Fruit fly (Drosophila melanogaster): Measurements from ENCODE around the gene CG6479.

Gene CG6479

dm6 chr3L:17329069-17329468, 10.0 kb downstream of the CG6479 start, which contains the start of gene Or74a:
TSS of gene Or74a (minus strand) at chr3L:17329169.
- TF ChIP-seq ey (GFP tag; optimal IDR thresholded peaks at IDR 0.05) (no peak), N (GFP tag; optimal IDR thresholded peaks at IDR 0.05) (no peak), sv (GFP tag; optimal IDR thresholded peaks at IDR 0.05) (no peak), Dif (GFP tag; optimal IDR thresholded peaks at IDR 0.05; ENCODE audit: partially characterized antibody) (no peak), HLH106 (tag; optimal IDR thresholded peaks at IDR 0.05) (no peak), OdsH (GFP tag; optimal IDR thresholded peaks at IDR 0.05) (no peak), br (GFP tag; optimal IDR thresholded peaks at IDR 0.05) (no peak), Hr78 (GFP tag; optimal IDR thresholded peaks at IDR 0.05) (no peak), usp (GFP tag; optimal IDR thresholded peaks at IDR 0.05) (no peak), Hr83 (GFP tag; optimal IDR thresholded peaks at IDR 0.05; ENCODE audit: poor library complexity, severe bottlenecking) (no peak)

dm6 chr3L:17325418-17325817, 13.6 kb downstream of the CG6479 start, which contains the start of gene CG13725:
TSS of gene CG13725 (minus strand) at chr3L:17325518.
- TF ChIP-seq Hnf4 (GFP tag; optimal IDR thresholded peaks at IDR 0.05) (no peak), h (GFP tag; optimal IDR thresholded peaks at IDR 0.05) (no peak), woc (GFP tag; optimal IDR thresholded peaks at IDR 0.05) (no peak), Rel (GFP tag; optimal IDR thresholded peaks at IDR 0.05) (no peak), Rel (tag; optimal IDR thresholded peaks at IDR 0.05) (no peak), brk (GFP tag; optimal IDR thresholded peaks at IDR 0.05) (no peak), rgr (GFP tag; optimal IDR thresholded peaks at IDR 0.05) (no peak)

- no peak for TF ChIP-seq usp (GFP tag; optimal IDR thresholded peaks at IDR 0.05)
- TF ChIP-seq Mio (GFP tag; optimal IDR thresholded peaks at IDR 0.05) = no peak
- TF ChIP-seq ey (GFP tag; optimal IDR thresholded peaks at IDR 0.05) = no peak
- TF ChIP-seq pan (optimal IDR thresholded peaks at IDR 0.05) = no peak
- no peak for TF ChIP-seq CrebA (GFP tag; optimal IDR thresholded peaks at IDR 0.05; ENCODE audit: borderline replicate concordance)
- no peak for TF ChIP-seq tai (GFP tag; optimal IDR thresholded peaks at IDR 0.05)
- no peak for TF ChIP-seq Hnf4 (GFP tag; optimal IDR thresholded peaks at IDR 0.05)
- TF ChIP-seq woc (GFP tag; optimal IDR thresholded peaks at IDR 0.05) = no peak
- TF ChIP-seq dsf (GFP tag; optimal IDR thresholded peaks at IDR 0.05; ENCODE audit: borderline replicate concordance) = no peak
- no peak for TF ChIP-seq OdsH (GFP tag; optimal IDR thresholded peaks at IDR 0.05)
- TF ChIP-seq Sp1 (GFP tag; optimal IDR thresholded peaks at IDR 0.05) = no peak
- no peak for TF ChIP-seq h (GFP tag; optimal IDR thresholded peaks at IDR 0.05)
- no peak for TF ChIP-seq psq (GFP tag; optimal IDR thresholded peaks at IDR 0.05)
These were observed 16.5 kb downstream of the CG6479 start, which contains the start of gene CG13724 for dm6 chr3L:17322541-17322940. TSS of gene CG13724 (plus strand) at chr3L:17322841.

DNA sequence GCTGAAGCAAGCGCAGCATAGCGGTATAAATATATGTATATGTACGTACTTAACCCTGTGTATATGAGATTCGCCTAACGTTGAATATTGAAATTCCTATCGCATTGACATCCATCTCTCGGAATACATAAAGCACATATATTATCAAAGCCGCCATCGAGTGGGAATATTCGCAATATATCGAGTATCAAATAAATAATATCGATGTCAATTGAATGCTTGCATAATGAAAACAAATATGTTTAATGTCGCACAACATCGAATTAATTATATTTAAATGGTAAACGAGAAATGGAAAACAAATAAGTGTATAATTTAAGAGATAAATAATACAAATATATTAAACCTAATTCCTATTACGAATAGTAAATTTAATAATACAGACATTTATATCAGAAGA, 18.4 kb downstream of the CG6479 start, which contains the start of gene ND-24L:
TSS of gene ND-24L (minus strand) at position 101 of the 400 bp plus-strand sequence.
- TF ChIP-seq jim (GFP tag; optimal IDR thresholded peaks at IDR 0.05) (no peak), Dfd (GFP tag; optimal IDR thresholded peaks at IDR 0.05) (no peak), dsf (GFP tag; optimal IDR thresholded peaks at IDR 0.05; ENCODE audit: borderline replicate concordance) (no peak), HLH106 (tag; optimal IDR thresholded peaks at IDR 0.05) (no peak)

dm6 chr3L:17316220-17316619, 22.8 kb downstream of the CG6479 start:
- TF ChIP-seq Mio (GFP tag; optimal IDR thresholded peaks at IDR 0.05) = no peak
- TF ChIP-seq brk (GFP tag; optimal IDR thresholded peaks at IDR 0.05) = no peak
- TF ChIP-seq CrebA (GFP tag; optimal IDR thresholded peaks at IDR 0.05; ENCODE audit: borderline replicate concordance) = no peak
- TF ChIP-seq pan (optimal IDR thresholded peaks at IDR 0.05) = no peak
- TF ChIP-seq jim (GFP tag; optimal IDR thresholded peaks at IDR 0.05) = no peak
- no peak for TF ChIP-seq dl (GFP tag; optimal IDR thresholded peaks at IDR 0.05; ENCODE audit: insufficient read depth in 1 of 2, partially characterized antibody in 2 of 2)
- no peak for TF ChIP-seq dmrt93B (GFP tag; optimal IDR thresholded peaks at IDR 0.05)
- TF ChIP-seq HLH106 (tag; optimal IDR thresholded peaks at IDR 0.05) = no peak

DNA sequence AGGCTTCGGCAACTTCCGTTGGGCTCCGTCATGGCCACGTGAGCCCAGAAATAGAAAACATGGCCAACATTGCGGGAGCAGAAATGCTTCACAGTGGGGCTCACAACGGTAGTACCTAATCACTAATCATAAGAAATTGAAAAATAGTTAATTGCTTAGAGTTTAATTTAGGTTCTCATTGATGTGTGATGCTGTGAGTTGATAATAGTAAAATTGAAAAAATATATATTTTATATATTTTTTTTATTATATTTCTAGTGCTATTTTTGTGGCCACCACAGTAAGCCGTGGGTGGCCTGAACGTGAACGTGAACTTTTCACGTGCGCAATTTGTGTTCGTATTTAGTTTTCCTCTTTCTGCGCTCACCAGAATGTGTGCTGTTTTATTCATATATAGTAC, 28.6 kb downstream of the CG6479 start:
- TF ChIP-seq Hr78 (GFP tag; optimal IDR thresholded peaks at IDR 0.05) = no peak
- no peak for TF ChIP-seq tai (GFP tag; optimal IDR thresholded peaks at IDR 0.05)
- no peak for TF ChIP-seq jim (GFP tag; optimal IDR thresholded peaks at IDR 0.05)
- TF ChIP-seq Dfd (GFP tag; optimal IDR thresholded peaks at IDR 0.05) = no peak
- TF ChIP-seq woc (GFP tag; optimal IDR thresholded peaks at IDR 0.05) = no peak
- no peak for TF ChIP-seq Abd-B (GFP tag; optimal IDR thresholded peaks at IDR 0.05)
- TF ChIP-seq usp (GFP tag; optimal IDR thresholded peaks at IDR 0.05) = no peak
- TF ChIP-seq lola (GFP tag; optimal IDR thresholded peaks at IDR 0.05) = no peak
- TF ChIP-seq Rel (GFP tag; optimal IDR thresholded peaks at IDR 0.05) = no peak
- no peak for TF ChIP-seq Rel (tag; optimal IDR thresholded peaks at IDR 0.05)
- no peak for TF ChIP-seq HLH106 (tag; optimal IDR thresholded peaks at IDR 0.05)
- no peak for TF ChIP-seq Hr83 (GFP tag; optimal IDR thresholded peaks at IDR 0.05; ENCODE audit: poor library complexity, severe bottlenecking)
- no peak for TF ChIP-seq foxo (GFP tag; optimal IDR thresholded peaks at IDR 0.05)
- no peak for TF ChIP-seq pan (optimal IDR thresholded peaks at IDR 0.05)
- no peak for TF ChIP-seq dsf (GFP tag; optimal IDR thresholded peaks at IDR 0.05; ENCODE audit: borderline replicate concordance)
- no peak for TF ChIP-seq br (GFP tag; optimal IDR thresholded peaks at IDR 0.05)
- no peak for TF ChIP-seq dl (GFP tag; optimal IDR thresholded peaks at IDR 0.05; ENCODE audit: insufficient read depth in 1 of 2, partially characterized antibody in 2 of 2)
- TF ChIP-seq Vsx2 (GFP tag; optimal IDR thresholded peaks at IDR 0.05; ENCODE audit: partially characterized antibody) = no peak
- no peak for TF ChIP-seq Mio (GFP tag; optimal IDR thresholded peaks at IDR 0.05)

All from whole organism, wandering third instar larva.